Worm (Caenorhabditis elegans) whole organism, L4/young adult: ENCODE data around the gene C17A2.2.

Experiments
- W03F9.2 ChIP-seq: fragments of 150-350 bp; optimal IDR thresholded peaks from 2 replicates; lab custom pipeline; 2014; ENCODE audit warnings: missing biosample characterization, missing genetic modification characterization
- dao-5 ChIP-seq: sonication (generic microtip); optimal IDR thresholded peaks from 2 replicates; lab custom pipeline; 2016; ENCODE audit warnings: missing genotype, missing genetic modification characterization, moderate library complexity, missing compliant biosample characterization
- him-1 ChIP-seq: sonication (generic microtip); optimal IDR thresholded peaks from 2 replicates; lab custom pipeline; 2016; ENCODE audit warnings: missing genotype, missing genetic modification reagents, missing genetic modification characterization, missing compliant biosample characterization

ce11 chrII:3852654-3853053 is 6.5 kb downstream of the C17A2.2 start, which contains the start of gene nhr-257:
- TF ChIP-seq him-1 (tag; lab: Kevin White, UChicago), result no peak
- TF ChIP-seq W03F9.2 (tag; lab: Kevin White, UChicago), result no peak
- no peak for TF ChIP-seq dao-5 (tag; lab: Kevin White, UChicago)
